Worm (Caenorhabditis elegans) whole organism, midembryonic: Measurements from ENCODE around the gene M02D8.5.

Experiments used
- T22C8.4 ChIP-seq: fragments of 200-800 bp; sonication (Bioruptor generic); IDR thresholded peaks from 2 replicates; pipeline ENCODE4 v1.3.6; 2022; ENCODE audit warnings: missing genetic modification characterization, missing compliant biosample characterization
- cog-1 ChIP-seq: sonication (generic microtip); optimal IDR thresholded peaks from 2 replicates; lab custom pipeline; 2016; ENCODE audit warnings: missing genetic modification characterization, missing compliant biosample characterization
- flt-1 ChIP-seq: fragments of 200-800 bp; sonication (Bioruptor generic); IDR thresholded peaks from 2 replicates; pipeline ENCODE4 v1.3.6; 2022; ENCODE audit warnings: missing genetic modification characterization, missing compliant biosample characterization
- klf-2 ChIP-seq: fragments of 200-800 bp; sonication (Bioruptor generic); conservative IDR thresholded peaks from 2 replicates; pipeline ENCODE4 v1.3.6; 2022; ENCODE audit warnings: missing genetic modification reagents, missing genetic modification characterization, missing compliant biosample characterization
- med-1 ChIP-seq: sonication (generic microtip); optimal IDR thresholded peaks from 2 replicates; lab custom pipeline; 2017; ENCODE audit warnings: missing genetic modification characterization, mild to moderate bottlenecking, missing compliant biosample characterization, antibody characterized with exemption, missing genetic modification reagents; ENCODE audit not compliant: insufficient read depth
- ref-1 ChIP-seq: fragments of 200-800 bp; sonication (Bioruptor generic); conservative IDR thresholded peaks from 2 replicates; pipeline ENCODE4 v1.3.6; 2022; ENCODE audit warnings: missing genetic modification reagents, missing genetic modification characterization, missing compliant biosample characterization
- tab-1 ChIP-seq: fragments of 200-800 bp; sonication (Bioruptor generic); IDR thresholded peaks from 2 replicates; pipeline ENCODE4 v1.3.6; 2022; ENCODE audit warnings: missing genetic modification characterization, missing compliant biosample characterization
- ztf-23 ChIP-seq: fragments of 200-800 bp; sonication (Bioruptor generic); IDR thresholded peaks from 2 replicates; pipeline ENCODE4 v1.3.6; 2022; ENCODE audit warnings: missing genetic modification reagents, missing genetic modification characterization, missing compliant biosample characterization
- ztf-29 ChIP-seq: fragments of 200-800 bp; sonication (Bioruptor generic); IDR thresholded peaks from 2 replicates; pipeline ENCODE4 v1.3.6; 2022; ENCODE audit warnings: missing genetic modification reagents, missing genetic modification characterization, missing compliant biosample characterization

The M02D8.5 gene

ce11 chrX:8704830-8705229, 56.6 kb downstream of the M02D8.5 start:
- TF ChIP-seq med-1 (GFP tag; lab: Kevin White, UChicago), result no peak
- TF ChIP-seq flt-1 (GFP tag; lab: Robert Waterston, UW), result no peak
- no peak for TF ChIP-seq ztf-29 (GFP tag; lab: Robert Waterston, UW)
- no peak for TF ChIP-seq klf-2 (GFP tag; lab: Robert Waterston, UW)
- TF ChIP-seq tab-1 (GFP tag; lab: Robert Waterston, UW), result no peak
- no peak for TF ChIP-seq ztf-23 (GFP tag; lab: Robert Waterston, UW)
- no peak for TF ChIP-seq T22C8.4 (GFP tag; lab: Robert Waterston, UW)
- TF ChIP-seq ref-1 (GFP tag; lab: Robert Waterston, UW), result no peak
- no peak for TF ChIP-seq cog-1
